Fruit fly (Drosophila melanogaster) whole organism, pupa: Measurements from ENCODE around the gene Mst27D.
A peak's percentile ranks its signal among the peaks of the same experiment; 100 is the strongest.

ENCODE experiments used
- CG10348 ChIP-seq: fragments of 200-800 bp; sonication (Bioruptor generic); IDR thresholded peaks from 2 replicates; pipeline ENCODE4 v1.3.6; 2022; ENCODE audit warnings: missing biosample characterization, missing genetic modification characterization
- CG12605 ChIP-seq: fragments of 200-800 bp; sonication (Bioruptor generic); IDR thresholded peaks from 2 replicates; pipeline ENCODE4 v1.3.6; 2022; ENCODE audit warnings: missing biosample characterization, missing genetic modification characterization
- CG13204 ChIP-seq: fragments of 200-800 bp; sonication (Bioruptor generic); optimal IDR thresholded peaks from 2 replicates; lab custom pipeline; 2018; ENCODE audit warnings: missing biosample characterization, mild to moderate bottlenecking, missing genetic modification characterization, moderate library complexity
- CG14655 ChIP-seq: fragments of 200-800 bp; sonication (Bioruptor generic); optimal IDR thresholded peaks from 3 replicates; lab custom pipeline; 2017; ENCODE audit warnings: mild to moderate bottlenecking, missing biosample characterization, missing genetic modification reagents, missing genetic modification characterization
- CG15710 ChIP-seq: fragments of 200-800 bp; sonication (Bioruptor generic); optimal IDR thresholded peaks from 2 replicates; lab custom pipeline; 2018; ENCODE audit warnings: missing biosample characterization, mild to moderate bottlenecking, missing genetic modification characterization, moderate library complexity
- CG17806 ChIP-seq: fragments of 200-800 bp; sonication (Bioruptor generic); optimal IDR thresholded peaks from 2 replicates; lab custom pipeline; 2018; ENCODE audit warnings: missing biosample characterization, mild to moderate bottlenecking, missing genetic modification characterization, moderate library complexity
- CG32121 ChIP-seq: fragments of 200-800 bp; sonication (Bioruptor generic); IDR thresholded peaks from 2 replicates; pipeline ENCODE4 v1.3.6; 2022; ENCODE audit warnings: missing biosample characterization, missing genetic modification characterization
- CG34367 ChIP-seq: fragments of 200-800 bp; sonication (Bioruptor generic); optimal IDR thresholded peaks from 2 replicates; lab custom pipeline; 2018; ENCODE audit warnings: missing biosample characterization, mild to moderate bottlenecking, missing genetic modification characterization
- CG4496 ChIP-seq: fragments of 200-800 bp; sonication (Bioruptor generic); IDR thresholded peaks from 3 replicates; pipeline ENCODE4 v1.3.6; 2022; ENCODE audit warnings: missing biosample characterization, missing genetic modification characterization
- CG8159 ChIP-seq: fragments of 200-800 bp; sonication (Bioruptor generic); optimal IDR thresholded peaks from 3 replicates; lab custom pipeline; 2018; ENCODE audit warnings: missing biosample characterization, mild to moderate bottlenecking, missing genetic modification characterization, moderate library complexity
- CG8301 ChIP-seq: fragments of 200-800 bp; sonication (Bioruptor generic); optimal IDR thresholded peaks from 2 replicates; lab custom pipeline; 2018; ENCODE audit warnings: missing biosample characterization, mild to moderate bottlenecking, missing genetic modification characterization
- CG9948 ChIP-seq: fragments of 200-800 bp; sonication (Bioruptor generic); optimal IDR thresholded peaks from 2 replicates; lab custom pipeline; 2018; ENCODE audit warnings: missing biosample characterization, mild to moderate bottlenecking, missing genetic modification characterization, moderate library complexity
- D1 ChIP-seq: fragments of 200-800 bp; sonication (Bioruptor generic); optimal IDR thresholded peaks from 2 replicates; lab custom pipeline; 2018; ENCODE audit warnings: missing biosample characterization, mild to moderate bottlenecking, missing genetic modification characterization, moderate library complexity
- EcR ChIP-seq: fragments of 200-800 bp; sonication (Bioruptor generic); optimal IDR thresholded peaks from 3 replicates; lab custom pipeline; 2019; ENCODE audit warnings: missing biosample characterization, missing genetic modification characterization, mild to moderate bottlenecking, moderate library complexity, missing genetic modification reagents
- Ets98B ChIP-seq: fragments of 200-800 bp; sonication (Bioruptor generic); IDR thresholded peaks from 2 replicates; pipeline ENCODE4 v1.3.6; 2022; ENCODE audit warnings: missing biosample characterization, missing genetic modification characterization
- Pif1A ChIP-seq: fragments of 200-800 bp; sonication (Bioruptor generic); optimal IDR thresholded peaks from 3 replicates; lab custom pipeline; 2016; ENCODE audit warnings: missing biosample characterization, missing genetic modification characterization
- Pif1B ChIP-seq: fragments of 200-800 bp; sonication (Bioruptor generic); optimal IDR thresholded peaks from 3 replicates; lab custom pipeline; 2016; ENCODE audit warnings: missing biosample characterization, missing genetic modification characterization
- Snoo ChIP-seq: fragments of 200-800 bp; sonication (Bioruptor generic); optimal IDR thresholded peaks from 3 replicates; lab custom pipeline; 2017; ENCODE audit warnings: missing biosample characterization, mild to moderate bottlenecking, missing genetic modification characterization, inconsistent platforms
- fd96Ca ChIP-seq: fragments of 200-800 bp; sonication (Bioruptor generic); IDR thresholded peaks from 3 replicates; pipeline ENCODE4 v1.3.6; 2022; ENCODE audit warnings: missing biosample characterization, missing genetic modification characterization
- gl ChIP-seq: fragments of 200-800 bp; sonication (Bioruptor generic); optimal IDR thresholded peaks from 2 replicates; lab custom pipeline; 2018; ENCODE audit warnings: missing biosample characterization, mild to moderate bottlenecking, missing genetic modification characterization
- rn ChIP-seq: fragments of 200-800 bp; sonication (Bioruptor generic); IDR thresholded peaks from 2 replicates; pipeline ENCODE4 v1.3.6; 2022; ENCODE audit warnings: missing biosample characterization, missing genetic modification characterization

Gene Mst27D

dm6 chr2L:7038404-7039341 is 22.0 kb downstream of the Mst27D start:
- TF ChIP-seq CG8159 (no peak), EcR (GFP tag; lab: Kevin White, UChicago) (peak; percentile 77)

dm6 chr2L:7037773-7038327 is 22.8 kb downstream of the Mst27D start, which contains the start of gene milt:
Gene milt (plus strand): TSS chr2L:7037823.
- TF ChIP-seq CG4496 (GFP tag; lab: Robert Waterston, UW) (peak; percentile 16; the same call in 1 of the 3 replicates), CG8159 (no peak)

- TF ChIP-seq CG17806 (tag; lab: Kevin White, UChicago) (peak; percentile 34), D1 (tag; lab: Kevin White, UChicago) (peak; percentile 57), Snoo (tag; lab: Kevin White, UChicago) (no peak), Pif1A (peak; percentile 65), CG32121 (GFP tag; lab: Robert Waterston, UW) (peak; percentile 74), CG13204 (GFP tag; lab: Kevin White, UChicago) (no peak), rn (GFP tag; lab: Robert Waterston, UW) (no peak), CG34367 (tag; lab: Kevin White, UChicago) (peak; percentile 52), Pif1B (no peak), CG4496 (GFP tag; lab: Robert Waterston, UW) (peak; percentile 68), CG12605 (GFP tag; lab: Robert Waterston, UW) (peak; percentile 63), Ets98B (peak; percentile 71), gl (tag; lab: Kevin White, UChicago) (peak; percentile 80), CG15710 (tag; lab: Kevin White, UChicago) (peak; percentile 27), EcR (GFP tag; lab: Kevin White, UChicago) (no peak), CG8301 (tag; lab: Kevin White, UChicago) (peak; percentile 56), CG14655 (GFP tag; lab: Kevin White, UChicago) (no peak), CG9948 (tag; lab: Kevin White, UChicago) (peak; percentile 30), fd96Ca (GFP tag; lab: Robert Waterston, UW) (no peak; the same call in 2 of the 3 replicates)
Measured at dm6 chr2L:7033100-7033675, 27.5 kb downstream of the Mst27D start.

- TF ChIP-seq Pif1A (no peak), CG12605 (GFP tag; lab: Robert Waterston, UW) (no peak), rn (GFP tag; lab: Robert Waterston, UW) (no peak), Ets98B (peak; percentile 63), CG10348 (GFP tag; lab: Robert Waterston, UW) (0 out of 2 replicates have a peak, but pooled peaks have one; percentile 16), Snoo (tag; lab: Kevin White, UChicago) (no peak), CG8301 (tag; lab: Kevin White, UChicago) (no peak), CG17806 (tag; lab: Kevin White, UChicago) (no peak), CG15710 (tag; lab: Kevin White, UChicago) (no peak), CG32121 (GFP tag; lab: Robert Waterston, UW) (no peak), EcR (GFP tag; lab: Kevin White, UChicago) (no peak), Pif1B (no peak), CG4496 (GFP tag; lab: Robert Waterston, UW) (peak; percentile 61), CG34367 (tag; lab: Kevin White, UChicago) (no peak), CG9948 (tag; lab: Kevin White, UChicago) (no peak), fd96Ca (GFP tag; lab: Robert Waterston, UW) (no peak; the same call in 2 of the 3 replicates), CG13204 (GFP tag; lab: Kevin White, UChicago) (no peak), CG8159 (no peak), CG14655 (GFP tag; lab: Kevin White, UChicago) (no peak)
Measured at dm6 chr2L:7032517-7032951, 28.1 kb downstream of the Mst27D start, which contains the start of the genes Rab30 and Caper. Gene Rab30 (minus strand): TSS chr2L:7032606. Gene Caper (plus strand): TSS chr2L:7032721.

- TF ChIP-seq CG12605 (GFP tag; lab: Robert Waterston, UW): no peak
- no peak for TF ChIP-seq CG13204 (GFP tag; lab: Kevin White, UChicago)
- TF ChIP-seq CG15710 (tag; lab: Kevin White, UChicago): no peak
- TF ChIP-seq CG10348 (GFP tag; lab: Robert Waterston, UW): no peak
- no peak for TF ChIP-seq Snoo (tag; lab: Kevin White, UChicago)
- no peak for TF ChIP-seq Pif1A
- no peak for TF ChIP-seq CG9948 (tag; lab: Kevin White, UChicago)
Measured at dm6 chr2L:7028990-7029389, 31.7 kb downstream of the Mst27D start.

- no peak for TF ChIP-seq Pif1B
- TF ChIP-seq CG12605 (GFP tag; lab: Robert Waterston, UW): no peak
- no peak for TF ChIP-seq CG8159
- TF ChIP-seq CG34367 (tag; lab: Kevin White, UChicago): no peak
- TF ChIP-seq CG10348 (GFP tag; lab: Robert Waterston, UW): no peak
- TF ChIP-seq D1 (tag; lab: Kevin White, UChicago): no peak
- no peak for TF ChIP-seq Pif1A
- no peak for TF ChIP-seq CG9948 (tag; lab: Kevin White, UChicago)
Measured at dm6 chr2L:7028440-7028839, 32.2 kb downstream of the Mst27D start.
